Worm (Caenorhabditis elegans): ENCODE data around the gene htp-1.

htp-1 gene

DNA sequence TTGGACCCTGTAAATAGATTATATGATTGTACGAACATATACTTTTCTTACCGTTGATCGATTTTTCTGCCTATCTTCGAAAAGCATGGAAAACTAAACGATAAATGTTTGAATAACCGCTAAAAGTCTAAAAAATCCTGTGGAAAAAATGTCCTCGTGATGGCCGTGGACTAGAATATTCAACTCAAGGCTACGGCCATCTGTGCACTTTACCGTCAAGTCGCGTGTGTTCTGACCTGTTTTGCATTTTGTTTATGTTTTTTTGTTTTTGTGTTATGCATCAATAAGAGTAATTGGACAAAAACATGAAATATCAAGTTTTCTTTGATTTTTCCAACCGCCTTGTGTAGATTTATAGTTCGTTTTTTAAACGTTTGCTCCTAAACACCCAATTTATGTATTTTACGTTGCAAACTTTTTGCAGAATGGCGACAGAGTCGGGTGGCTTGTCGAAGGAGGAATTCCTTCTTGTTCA is 27.2 kb downstream of the htp-1 start, which contains the start of the genes hda-6 and F41H10.4 (continued):
- TF ChIP-seq F49E8.2 (tag; optimal IDR thresholded peaks at IDR 0.05; ENCODE audit: borderline replicate concordance), result no peak
- peak; percentile 66 for TF ChIP-seq nhr-6 (tag; optimal IDR thresholded peaks at IDR 0.05)
- no peak for TF ChIP-seq lin-39 (tag; optimal IDR thresholded peaks at IDR 0.05)
- TF ChIP-seq arid-1 (GFP tag; conservative IDR thresholded peaks at IDR 0.05), result 0 out of 2 replicates have a peak, but pooled peaks have one; percentile 27
- TF ChIP-seq saeg-2 (GFP tag; IDR thresholded peaks at IDR 0.05), result no peak
- peak; percentile 22 for TF ChIP-seq aha-1 (tag)
- no peak for TF ChIP-seq ztf-7 (tag; optimal IDR thresholded peaks at IDR 0.05)
- no peak for TF ChIP-seq nhr-10 (tag; optimal IDR thresholded peaks at IDR 0.05)
- TF ChIP-seq nhr-102 (tag; optimal IDR thresholded peaks at IDR 0.05), result peak; percentile 9
- TF ChIP-seq dve-1 (tag; optimal IDR thresholded peaks at IDR 0.05; ENCODE audit: insufficient read depth), result peak; percentile 69
- TF ChIP-seq mdl-1 (tag; optimal IDR thresholded peaks at IDR 0.05), result peak in 1 of 2 experiments; percentile 36
- TF ChIP-seq zag-1 (tag; optimal IDR thresholded peaks at IDR 0.05), result no peak
- TF ChIP-seq spr-3 (GFP tag; optimal IDR thresholded peaks at IDR 0.05), result no peak
- TF ChIP-seq ces-1 (GFP tag; optimal IDR thresholded peaks at IDR 0.05), result no peak
- no peak for TF ChIP-seq pqm-1 (tag; optimal IDR thresholded peaks at IDR 0.05)
- no peak for TF ChIP-seq nhr-11 (tag; optimal IDR thresholded peaks at IDR 0.05)
- no peak for TF ChIP-seq daf-19 (GFP tag; conservative IDR thresholded peaks at IDR 0.05)
- no peak for TF ChIP-seq Y48G9A.11 (GFP tag; IDR thresholded peaks at IDR 0.05)
- TF ChIP-seq daf-16 (GFP tag; optimal IDR thresholded peaks at IDR 0.05), result peak in 1 of 2 experiments; percentile 83
- peak; percentile 71 for TF ChIP-seq daf-16 (tag; optimal IDR thresholded peaks at IDR 0.05)
- no peak for TF ChIP-seq jun-1 (tag; optimal IDR thresholded peaks at IDR 0.05)
- TF ChIP-seq aly-2 (tag; optimal IDR thresholded peaks at IDR 0.05), result no peak
- peak; percentile 20 for TF ChIP-seq nhr-28 (tag; optimal IDR thresholded peaks at IDR 0.05)
- TF ChIP-seq ctbp-1 (GFP tag; IDR thresholded peaks at IDR 0.05), result no peak
- TF ChIP-seq hlh-11 (tag; optimal IDR thresholded peaks at IDR 0.05), result peak; percentile 72
- TF ChIP-seq zip-11 (GFP tag; IDR thresholded peaks at IDR 0.05), result no peak
- peak; percentile 79 for TF ChIP-seq lin-38 (GFP tag; IDR thresholded peaks at IDR 0.05)
- TF ChIP-seq zfp-2 (tag; optimal IDR thresholded peaks at IDR 0.05), result no peak
- TF ChIP-seq nhr-77 (tag; optimal IDR thresholded peaks at IDR 0.05), result no peak
- TF ChIP-seq hmg-1.1 (GFP tag; IDR thresholded peaks at IDR 0.05), result no peak
- no peak for TF ChIP-seq lim-7 (GFP tag; IDR thresholded peaks at IDR 0.05)
- TF ChIP-seq madf-9 (GFP tag; conservative IDR thresholded peaks at IDR 0.05), result 0 out of 2 replicates have a peak, but pooled peaks have one; percentile 38
- TF ChIP-seq unc-62 (GFP tag; optimal IDR thresholded peaks at IDR 0.05 in 1 of 2), result peak in 1 of 2 experiments; percentile 81
- no peak for TF ChIP-seq unc-62 (tag; optimal IDR thresholded peaks at IDR 0.05)
- TF ChIP-seq madf-5 (GFP tag; IDR thresholded peaks at IDR 0.05), result no peak
- TF ChIP-seq vab-7 (GFP tag; IDR thresholded peaks at IDR 0.05), result no peak
- peak; percentile 34 for TF ChIP-seq rbr-2 (tag; optimal IDR thresholded peaks at IDR 0.05)
- TF ChIP-seq tag-97 (GFP tag; IDR thresholded peaks at IDR 0.05), result no peak

DNA sequence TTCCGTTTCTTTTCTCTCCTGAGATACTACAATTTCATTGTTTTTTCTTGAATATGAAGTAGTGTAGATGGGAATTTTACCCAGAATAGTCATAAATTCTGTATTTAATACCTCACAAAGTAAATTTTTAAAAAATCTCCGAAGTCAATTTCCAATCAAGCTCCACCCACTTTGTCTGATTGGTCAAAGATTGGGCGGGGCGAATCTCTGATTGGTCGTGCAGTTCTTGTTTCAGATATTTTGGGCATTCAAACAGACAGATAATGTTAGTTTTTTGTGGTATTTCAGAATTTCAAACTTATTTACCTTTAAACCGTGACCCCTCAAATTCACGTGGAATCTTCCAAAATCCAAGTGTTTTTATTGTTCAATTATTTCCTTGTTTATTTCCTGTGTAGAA is 30.8 kb downstream of the htp-1 start, which contains the start of gene F41H10.5:
Gene F41H10.5, plus strand, starts transcription at position 375 of the 400 bp plus-strand sequence.
- no peak for TF ChIP-seq madf-5 (GFP tag; IDR thresholded peaks at IDR 0.05)
- no peak for TF ChIP-seq ztf-7 (tag; optimal IDR thresholded peaks at IDR 0.05)
- TF ChIP-seq dmd-9 (GFP tag; IDR thresholded peaks at IDR 0.05), result no peak
- no peak for TF ChIP-seq F37D6.2 (tag; optimal IDR thresholded peaks at IDR 0.05)
- no peak for TF ChIP-seq nhr-11 (tag; optimal IDR thresholded peaks at IDR 0.05)
- TF ChIP-seq unc-39 (tag; optimal IDR thresholded peaks at IDR 0.05), result no peak
- TF ChIP-seq T20F7.1 (GFP tag; optimal IDR thresholded peaks at IDR 0.05), result no peak
- no peak for TF ChIP-seq nhr-77 (tag; optimal IDR thresholded peaks at IDR 0.05)
- no peak for TF ChIP-seq php-3 (GFP tag; IDR thresholded peaks at IDR 0.05)
- TF ChIP-seq tra-1 (GFP tag; IDR thresholded peaks at IDR 0.05), result no peak
- TF ChIP-seq ceh-28 (tag; optimal IDR thresholded peaks at IDR 0.05), result no peak
- no peak for TF ChIP-seq nhr-41 (GFP tag; IDR thresholded peaks at IDR 0.05)
- no peak for TF ChIP-seq saeg-2 (GFP tag; IDR thresholded peaks at IDR 0.05)
- no peak for TF ChIP-seq mxl-2 (GFP tag; conservative IDR thresholded peaks at IDR 0.05)
- no peak for TF ChIP-seq R02D3.7 (tag; optimal IDR thresholded peaks at IDR 0.05)
- no peak for TF ChIP-seq daf-19 (GFP tag; conservative IDR thresholded peaks at IDR 0.05)
- no peak for TF ChIP-seq Y105C5A.15 (GFP tag; IDR thresholded peaks at IDR 0.05)
- no peak for TF ChIP-seq fkh-10 (GFP tag; optimal IDR thresholded peaks at IDR 0.05)
- no peak for TF ChIP-seq nhr-42 (GFP tag; IDR thresholded peaks at IDR 0.05)

All from whole organism, L4 larva.